Fruit fly (Drosophila melanogaster) whole organism, embryonic: ENCODE data around the gene cert.

Source experiments
- Adf1 ChIP-seq: fragments of 200-800 bp; sonication (Bioruptor generic); IDR thresholded peaks from 2 replicates; pipeline ENCODE4 v1.3.6; 2022; ENCODE audit warnings: missing biosample characterization, missing genetic modification characterization
- Atf6 ChIP-seq: fragments of 200-800 bp; sonication (Bioruptor generic); IDR thresholded peaks from 2 replicates; pipeline ENCODE4 v1.3.6; 2022; ENCODE audit warnings: missing biosample characterization, missing genetic modification characterization
- Bgb ChIP-seq: fragments of 200-800 bp; sonication (Bioruptor generic); IDR thresholded peaks from 2 replicates; pipeline ENCODE4 v1.3.6; 2022; ENCODE audit warnings: missing biosample characterization, missing genetic modification characterization; ENCODE audit not compliant: partially characterized antibody
- CG1024 ChIP-seq: fragments of 200-800 bp; sonication (Bioruptor generic); IDR thresholded peaks from 2 replicates; pipeline ENCODE4 v1.3.6; 2022; ENCODE audit warnings: missing biosample characterization, missing genetic modification characterization
- CG10274 ChIP-seq: fragments of 200-800 bp; sonication (Bioruptor generic); optimal IDR thresholded peaks from 3 replicates; lab custom pipeline; 2017; ENCODE audit warnings: missing biosample characterization, mild to moderate bottlenecking, missing genetic modification characterization
- CG10543 ChIP-seq: fragments of 200-800 bp; sonication (Bioruptor generic); optimal IDR thresholded peaks from 3 replicates; lab custom pipeline; 2017; ENCODE audit warnings: missing biosample characterization, mild to moderate bottlenecking, missing genetic modification characterization, moderate library complexity
- CG11504 ChIP-seq: fragments of 200-800 bp; sonication (Bioruptor generic); optimal IDR thresholded peaks from 3 replicates; lab custom pipeline; 2019; ENCODE audit warnings: missing biosample characterization, mild to moderate bottlenecking, missing genetic modification characterization, moderate library complexity
- CG12236 ChIP-seq: fragments of 200-800 bp; sonication (Bioruptor generic); optimal IDR thresholded peaks from 2 replicates; lab custom pipeline; 2016; ENCODE audit warnings: missing biosample characterization, missing genetic modification characterization
- CG13775 ChIP-seq: fragments of 200-800 bp; sonication (Bioruptor generic); optimal IDR thresholded peaks from 3 replicates; lab custom pipeline; 2017; ENCODE audit warnings: missing biosample characterization, mild to moderate bottlenecking, missing genetic modification characterization
- CG14050 ChIP-seq: fragments of 200-800 bp; sonication (Bioruptor generic); IDR thresholded peaks from 3 replicates; pipeline ENCODE4 v1.3.6; 2022; ENCODE audit warnings: missing biosample characterization, missing genetic modification characterization
- CG1602 ChIP-seq: fragments of 200-800 bp; sonication (Bioruptor generic); optimal IDR thresholded peaks from 3 replicates; lab custom pipeline; 2016; ENCODE audit warnings: missing biosample characterization, missing genetic modification characterization
- CG17802 ChIP-seq: fragments of 200-800 bp; sonication (Bioruptor generic); optimal IDR thresholded peaks from 2 replicates; lab custom pipeline; 2018; ENCODE audit warnings: missing biosample characterization, mild to moderate bottlenecking, missing genetic modification characterization, moderate library complexity
- CG17912 ChIP-seq: fragments of 200-800 bp; sonication (Bioruptor generic); optimal IDR thresholded peaks from 2 replicates; lab custom pipeline; 2018; ENCODE audit warnings: missing biosample characterization, mild to moderate bottlenecking, missing genetic modification characterization
- CG2712 ChIP-seq: fragments of 200-800 bp; optimal IDR thresholded peaks from 3 replicates; lab custom pipeline; 2019; ENCODE audit warnings: missing biosample characterization, mild to moderate bottlenecking, missing genetic modification characterization, moderate library complexity
- CG3065 ChIP-seq: fragments of 200-800 bp; sonication (Bioruptor generic); optimal IDR thresholded peaks from 2 replicates; lab custom pipeline; 2016; ENCODE audit warnings: missing biosample characterization, missing genetic modification characterization
- CG31224 ChIP-seq: fragments of 200-800 bp; sonication (Bioruptor generic); IDR thresholded peaks from 2 replicates; pipeline ENCODE4 v1.3.6; 2022; ENCODE audit warnings: missing biosample characterization, missing genetic modification characterization
- CG32532 ChIP-seq: fragments of 200-800 bp; sonication (Bioruptor generic); IDR thresholded peaks from 2 replicates; pipeline ENCODE4 v1.3.6; 2022; ENCODE audit warnings: missing biosample characterization, missing genetic modification characterization
- CG3281 ChIP-seq: fragments of 200-800 bp; sonication (Bioruptor generic); optimal IDR thresholded peaks from 3 replicates; lab custom pipeline; 2017; ENCODE audit warnings: missing biosample characterization, mild to moderate bottlenecking, missing genetic modification characterization
- CG33557 ChIP-seq: fragments of 200-800 bp; sonication (Bioruptor generic); optimal IDR thresholded peaks from 2 replicates; lab custom pipeline; 2019; ENCODE audit warnings: missing biosample characterization, mild to moderate bottlenecking, missing genetic modification characterization, moderate library complexity
- CG34224 ChIP-seq: fragments of 200-800 bp; sonication (Bioruptor generic); IDR thresholded peaks from 3 replicates; pipeline ENCODE4 v1.3.6; 2022; ENCODE audit warnings: missing biosample characterization, missing genetic modification characterization; ENCODE audit not compliant: partially characterized antibody
- CG8388 ChIP-seq: fragments of 200-800 bp; sonication (Bioruptor generic); optimal IDR thresholded peaks from 2 replicates; lab custom pipeline; 2019; ENCODE audit warnings: missing biosample characterization, mild to moderate bottlenecking, missing genetic modification characterization, moderate library complexity
- CG8478 ChIP-seq: fragments of >200 bp; optimal IDR thresholded peaks from 2 replicates; lab custom pipeline; 2018
- CG9932 ChIP-seq: fragments of 200-800 bp; sonication (Bioruptor generic); IDR thresholded peaks from 2 replicates; pipeline ENCODE4 v1.3.6; 2022; ENCODE audit warnings: missing biosample characterization, missing genetic modification characterization
- Camta ChIP-seq: fragments of 200-800 bp; sonication (Bioruptor generic); optimal IDR thresholded peaks from 2 replicates; lab custom pipeline; 2016; ENCODE audit warnings: missing biosample characterization, missing genetic modification characterization
- Dek ChIP-seq: fragments of 200-800 bp; sonication (Bioruptor generic); optimal IDR thresholded peaks from 3 replicates; lab custom pipeline; 2019; ENCODE audit warnings: missing biosample characterization, mild to moderate bottlenecking, missing genetic modification characterization, moderate library complexity
- Fer3 ChIP-seq: fragments of 200-800 bp; sonication (Bioruptor generic); optimal IDR thresholded peaks from 2 replicates; lab custom pipeline; 2018; ENCODE audit warnings: missing biosample characterization, mild to moderate bottlenecking, missing genetic modification characterization, moderate library complexity
- Lhr ChIP-seq: fragments of 200-800 bp; sonication (Bioruptor generic); optimal IDR thresholded peaks from 3 replicates; lab custom pipeline; 2017; ENCODE audit warnings: mild to moderate bottlenecking, missing biosample characterization, missing genetic modification reagents, missing genetic modification characterization
- Myb ChIP-seq: fragments of 200-800 bp; sonication (Bioruptor generic); optimal IDR thresholded peaks from 2 replicates; lab custom pipeline; 2016; ENCODE audit warnings: missing biosample characterization, missing genetic modification characterization
- Oli ChIP-seq: fragments of 200-800 bp; sonication (Bioruptor generic); optimal IDR thresholded peaks from 2 replicates; lab custom pipeline; 2018; ENCODE audit warnings: missing biosample characterization, mild to moderate bottlenecking, missing genetic modification characterization, moderate library complexity
- Xbp1 ChIP-seq: fragments of 200-800 bp; sonication (Bioruptor generic); optimal IDR thresholded peaks from 3 replicates; lab custom pipeline; 2016; ENCODE audit warnings: missing biosample characterization, mild to moderate bottlenecking, missing genetic modification characterization
- ac ChIP-seq: fragments of 200-800 bp; sonication (Bioruptor generic); optimal IDR thresholded peaks from 3 replicates; lab custom pipeline; 2017; ENCODE audit warnings: missing biosample characterization, mild to moderate bottlenecking, missing genetic modification characterization
- amos ChIP-seq: fragments of 200-800 bp; sonication (Bioruptor generic); IDR thresholded peaks from 2 replicates; pipeline ENCODE4 v1.3.6; 2022; ENCODE audit warnings: missing biosample characterization, missing genetic modification characterization; ENCODE audit not compliant: partially characterized antibody
- ems ChIP-seq: fragments of 200-800 bp; sonication (Bioruptor generic); optimal IDR thresholded peaks from 3 replicates; lab custom pipeline; 2016; ENCODE audit warnings: missing biosample characterization, missing genetic modification characterization
- fd64A ChIP-seq: fragments of 200-800 bp; sonication (Bioruptor generic); optimal IDR thresholded peaks from 3 replicates; lab custom pipeline; 2018; ENCODE audit warnings: missing biosample characterization, mild to moderate bottlenecking, missing genetic modification characterization
- lilli ChIP-seq: fragments of 200-800 bp; sonication (Bioruptor generic); optimal IDR thresholded peaks from 3 replicates; lab custom pipeline; 2016; ENCODE audit warnings: missing biosample characterization, missing genetic modification characterization
- pan ChIP-seq, 4 experiments: fragments of >200 bp in 3 of 4; fragments of 200-800 bp in 1 of 4; sonication (Bioruptor generic) in 1 of 4; optimal IDR thresholded peaks in 3 of 4; IDR thresholded peaks in 1 of 4; 2 replicates each; pipeline versions ENCODE4 v1.3.6 to Lab custom; 2017 to 2022; ENCODE audit warnings: missing biosample characterization in 2 of 4, missing genetic modification characterization in 2 of 4, mixed read lengths in 1 of 4
- pfk ChIP-seq: fragments of 200-800 bp; sonication (Bioruptor generic); optimal IDR thresholded peaks from 2 replicates; lab custom pipeline; 2018; ENCODE audit warnings: missing biosample characterization, mild to moderate bottlenecking, missing genetic modification characterization, moderate library complexity
- prd ChIP-seq, 3 experiments: fragments of >200 bp in 2 of 3; fragments of 200-800 bp in 1 of 3; sonication (Bioruptor generic) in 1 of 3; optimal IDR thresholded peaks in 2 of 3; IDR thresholded peaks in 1 of 3; 2 replicates in 2 of 3; 3 replicates in 1 of 3; pipeline versions ENCODE4 v1.3.6 to Lab custom; 2017 to 2022; ENCODE audit warnings: missing biosample characterization in 1 of 3, missing genetic modification characterization in 1 of 3
- row ChIP-seq: fragments of 200-800 bp; sonication (Bioruptor generic); IDR thresholded peaks from 3 replicates; pipeline ENCODE4 v1.3.6; 2022; ENCODE audit warnings: missing biosample characterization, missing genetic modification characterization
- salm ChIP-seq: fragments of 200-800 bp; sonication (Bioruptor generic); optimal IDR thresholded peaks from 2 replicates; lab custom pipeline; 2018; ENCODE audit warnings: missing biosample characterization, mild to moderate bottlenecking, missing genetic modification characterization
- sens ChIP-seq: fragments of 200-800 bp; sonication (Bioruptor generic); peaks from one replicate; lab custom pipeline; 2016; ENCODE audit warnings: missing biosample characterization, missing genetic modification characterization
- sima ChIP-seq: fragments of 200-800 bp; sonication (Bioruptor generic); optimal IDR thresholded peaks from 2 replicates; lab custom pipeline; 2016; ENCODE audit warnings: missing biosample characterization, missing genetic modification characterization
- sisA ChIP-seq: fragments of 200-800 bp; sonication (Bioruptor generic); IDR thresholded peaks from 2 replicates; pipeline ENCODE4 v1.3.6; 2022; ENCODE audit warnings: missing biosample characterization, missing genetic modification characterization
- slbo ChIP-seq: fragments of 200-800 bp; sonication (Bioruptor generic); IDR thresholded peaks from 2 replicates; pipeline ENCODE4 v1.3.6; 2022; ENCODE audit warnings: missing biosample characterization, missing genetic modification characterization
- slou ChIP-seq: fragments of 200-800 bp; sonication (Bioruptor generic); optimal IDR thresholded peaks from 3 replicates; lab custom pipeline; 2016; ENCODE audit warnings: missing biosample characterization, missing genetic modification characterization
- sqz ChIP-seq: fragments of 200-800 bp; sonication (Bioruptor generic); optimal IDR thresholded peaks from 3 replicates; lab custom pipeline; 2018; ENCODE audit warnings: missing biosample characterization, mild to moderate bottlenecking, missing genetic modification characterization
- stc ChIP-seq: fragments of 200-800 bp; sonication (Bioruptor generic); IDR thresholded peaks from 2 replicates; pipeline ENCODE4 v1.3.6; 2022; ENCODE audit warnings: missing biosample characterization, missing genetic modification characterization
- tio ChIP-seq: fragments of 200-800 bp; sonication (Bioruptor generic); optimal IDR thresholded peaks from 2 replicates; lab custom pipeline; 2017; ENCODE audit warnings: missing biosample characterization, missing genetic modification characterization, inconsistent platforms
- tna ChIP-seq: fragments of 200-800 bp; sonication (Bioruptor generic); IDR thresholded peaks from 2 replicates; pipeline ENCODE4 v1.3.6; 2022; ENCODE audit warnings: missing biosample characterization, missing genetic modification characterization; ENCODE audit not compliant: partially characterized antibody
- tx ChIP-seq: fragments of 200-800 bp; sonication (Bioruptor generic); optimal IDR thresholded peaks from 2 replicates; lab custom pipeline; 2016; ENCODE audit warnings: missing biosample characterization, missing genetic modification characterization
- wdn ChIP-seq: fragments of 200-800 bp; sonication (Bioruptor generic); IDR thresholded peaks from 2 replicates; pipeline ENCODE4 v1.3.6; 2022; ENCODE audit warnings: missing biosample characterization, missing genetic modification characterization

Gene cert

DNA sequence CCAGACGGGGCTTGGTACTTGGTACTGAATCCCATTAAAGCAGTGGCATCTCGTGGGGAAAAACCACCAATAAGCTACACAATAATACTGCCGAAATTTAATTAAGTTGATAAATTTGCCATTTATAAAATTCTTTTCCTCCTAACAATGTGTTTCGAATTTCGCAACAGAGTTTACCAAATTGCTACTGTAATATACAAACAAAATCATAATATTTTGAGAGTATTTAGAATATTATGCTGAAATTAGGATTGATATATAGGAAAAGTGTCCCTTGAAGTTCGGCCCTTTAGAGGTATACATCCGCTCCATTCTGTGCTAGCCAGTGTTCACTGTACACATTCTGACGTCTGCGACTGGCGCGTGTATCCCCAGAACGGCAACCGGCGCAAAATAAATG is 5.0 kb downstream of the cert start (continued):
- TF ChIP-seq pfk (GFP tag; lab: Kevin White, UChicago) (no peak), CG3281 (GFP tag; lab: Kevin White, UChicago) (peak; percentile 30), CG33557 (GFP tag; lab: Kevin White, UChicago) (no peak), row (GFP tag; lab: Robert Waterston, UW) (peak; percentile 43; the same call in 2 of the 3 replicates), slbo (GFP tag; lab: Robert Waterston, UW) (peak; percentile 36; the same call in 1 of the 2 replicates), amos (GFP tag; lab: Robert Waterston, UW) (no peak), CG9932 (GFP tag; lab: Robert Waterston, UW) (no peak), stc (no peak), CG32532 (peak; percentile 26; the same call in 1 of the 2 replicates), CG1024 (GFP tag; lab: Robert Waterston, UW) (no peak), wdn (GFP tag; lab: Robert Waterston, UW) (no peak), prd (optimal IDR thresholded peaks at IDR 0.05; lab: Kevin White, UChicago) (no peak), prd (GFP tag; IDR thresholded peaks at IDR 0.05; lab: Robert Waterston, UW) (0 out of 3 replicates have a peak, but pooled peaks have one; percentile 28), CG12236 (GFP tag; lab: Kevin White, UChicago) (no peak), salm (tag; lab: Kevin White, UChicago) (no peak), lilli (GFP tag; lab: Kevin White, UChicago) (peak; percentile 32), sima (no peak), Lhr (no peak), CG2712 (tag; lab: Kevin White, UChicago) (no peak), slou (GFP tag; lab: Kevin White, UChicago) (no peak), CG8478 (lab: Kevin White, UChicago) (no peak), fd64A (no peak), Xbp1 (GFP tag; lab: Kevin White, UChicago) (peak; percentile 21), sens (GFP tag; lab: Kevin White, UChicago) (peak; percentile 55), tx (GFP tag; lab: Kevin White, UChicago) (no peak), sisA (GFP tag; lab: Robert Waterston, UW) (no peak), CG31224 (GFP tag; lab: Robert Waterston, UW) (no peak), Bgb (GFP tag; lab: Robert Waterston, UW) (no peak), CG11504 (tag; lab: Kevin White, UChicago) (no peak), ems (GFP tag; lab: Kevin White, UChicago) (no peak), Oli (tag; lab: Kevin White, UChicago) (peak; percentile 18), tna (GFP tag; lab: Robert Waterston, UW) (no peak), CG8388 (GFP tag; lab: Kevin White, UChicago) (no peak), Dek (no peak), Camta (no peak), Atf6 (no peak), CG10274 (GFP tag; lab: Kevin White, UChicago) (no peak), Myb (GFP tag; lab: Kevin White, UChicago) (no peak), CG17912 (GFP tag; lab: Kevin White, UChicago) (no peak), Fer3 (tag; lab: Kevin White, UChicago) (peak; percentile 17), CG17802 (tag; lab: Kevin White, UChicago) (no peak), CG13775 (GFP tag; lab: Kevin White, UChicago) (no peak), pan (optimal IDR thresholded peaks at IDR 0.05; lab: Kevin White, UChicago) (no peak), pan (GFP tag; optimal IDR thresholded peaks at IDR 0.05 in 1 of 2, IDR thresholded peaks at IDR 0.05 in 1 of 2) (no peak), tio (GFP tag; lab: Kevin White, UChicago) (no peak), CG34224 (GFP tag; lab: Robert Waterston, UW) (no peak), CG14050 (GFP tag; lab: Robert Waterston, UW) (no peak), CG1602 (GFP tag; lab: Kevin White, UChicago) (no peak), sqz (GFP tag; lab: Kevin White, UChicago) (no peak), Adf1 (GFP tag; lab: Robert Waterston, UW) (no peak), ac (GFP tag; lab: Kevin White, UChicago) (no peak), CG3065 (GFP tag; lab: Kevin White, UChicago) (no peak), CG10543 (GFP tag; lab: Kevin White, UChicago) (peak; percentile 8)
